Worm (Caenorhabditis elegans): ENCODE results near the gene fkh-7.

fkh-7 gene

ce11 chrIV:5544609-5545214, 39.8 kb upstream of the fkh-7 start, which contains the start of gene cec-6 (continued):
- TF ChIP-seq madf-3 (GFP tag; IDR thresholded peaks at IDR 0.05) (peak; percentile 46; the same call in 1 of the 2 replicates), unc-130 (GFP tag; optimal IDR thresholded peaks at IDR 0.05) (no peak), hsf-1 (GFP tag; IDR thresholded peaks at IDR 0.05) (peak; percentile 54; the same call in 1 of the 2 replicates), ztf-3 (GFP tag; optimal IDR thresholded peaks at IDR 0.05) (no peak), snpc-4 (GFP tag; optimal IDR thresholded peaks at IDR 0.05) (peak; percentile 68), snpc-4 (tag; optimal IDR thresholded peaks at IDR 0.05) (peak in 1 of 4 experiments; percentile 81), aptf-3 (GFP tag; IDR thresholded peaks at IDR 0.05) (0 out of 2 replicates have a peak, but pooled peaks have one; percentile 19), snpc-3.4 (tag; optimal IDR thresholded peaks at IDR 0.05) (peak; percentile 25), ztf-18 (tag; optimal IDR thresholded peaks at IDR 0.05) (peak; percentile 4), ceh-27 (GFP tag; optimal IDR thresholded peaks at IDR 0.05) (no peak), F49E8.2 (tag; optimal IDR thresholded peaks at IDR 0.05; ENCODE audit: insufficient read depth) (peak; percentile 67), hrde-1 (tag; optimal IDR thresholded peaks at IDR 0.05; ENCODE audit: borderline replicate concordance) (peak; percentile 65)

DNA sequence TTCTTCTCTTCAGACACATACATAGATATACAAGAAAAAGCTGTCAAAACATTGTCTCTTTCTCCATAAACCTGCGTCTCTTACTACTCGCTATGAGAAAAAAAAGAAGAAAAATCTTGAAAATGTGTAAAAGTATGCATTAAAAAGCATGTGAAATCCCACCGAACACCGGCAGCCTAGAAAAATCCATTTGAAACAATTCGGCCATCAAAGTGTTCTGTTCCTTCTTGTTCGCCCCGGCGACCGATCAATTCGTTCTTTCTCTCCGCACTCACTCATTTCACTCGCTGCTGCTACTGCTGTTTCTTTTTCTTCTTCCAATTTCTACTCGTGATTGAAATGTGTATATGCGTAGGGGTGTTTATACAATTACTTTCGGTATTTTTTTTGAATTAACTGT, 35.6 kb upstream of the fkh-7 start:
- TF ChIP-seq efl-1 (GFP tag; optimal IDR thresholded peaks at IDR 0.05) (no peak), egrh-3 (GFP tag; IDR thresholded peaks at IDR 0.05) (0 out of 2 replicates have a peak, but pooled peaks have one; percentile 5), Y95B8A.8 (GFP tag; IDR thresholded peaks at IDR 0.05) (no peak), ets-4 (GFP tag; optimal IDR thresholded peaks at IDR 0.05) (no peak), lsl-1 (GFP tag; optimal IDR thresholded peaks at IDR 0.05) (no peak), mcd-1 (GFP tag; IDR thresholded peaks at IDR 0.05) (0 out of 2 replicates have a peak, but pooled peaks have one; percentile 24), K12H6.12 (tag; optimal IDR thresholded peaks at IDR 0.05) (peak; percentile 56), pbrm-1 (GFP tag; IDR thresholded peaks at IDR 0.05) (no peak), atf-7 (tag; optimal IDR thresholded peaks at IDR 0.05) (no peak), ztf-26 (tag; optimal IDR thresholded peaks at IDR 0.05) (peak; percentile 12), B0035.1 (tag; optimal IDR thresholded peaks at IDR 0.05) (no peak), ceh-27 (GFP tag; optimal IDR thresholded peaks at IDR 0.05) (peak; percentile 20), chd-7 (tag; optimal IDR thresholded peaks at IDR 0.05) (peak; percentile 43), hsf-1 (GFP tag; IDR thresholded peaks at IDR 0.05) (no peak), aptf-3 (GFP tag; IDR thresholded peaks at IDR 0.05) (no peak), hlh-26 (GFP tag; conservative IDR thresholded peaks at IDR 0.05) (no peak), nhr-80 (tag; optimal IDR thresholded peaks at IDR 0.05) (peak; percentile 89), ceh-40 (GFP tag; IDR thresholded peaks at IDR 0.05) (no peak), ztf-28 (GFP tag; IDR thresholded peaks at IDR 0.05) (no peak), cebp-1 (GFP tag; IDR thresholded peaks at IDR 0.05) (no peak), cebp-1 (tag; optimal IDR thresholded peaks at IDR 0.05) (peak; percentile 37), ZK185.1 (tag; optimal IDR thresholded peaks at IDR 0.05; ENCODE audit: poor library complexity, severe bottlenecking) (no peak), hrde-1 (tag; optimal IDR thresholded peaks at IDR 0.05; ENCODE audit: borderline replicate concordance) (no peak), dox-1 (GFP tag; IDR thresholded peaks at IDR 0.05) (peak; percentile 85), bed-2 (GFP tag; IDR thresholded peaks at IDR 0.05) (no peak), egl-18 (GFP tag; IDR thresholded peaks at IDR 0.05) (no peak), D2030.7 (GFP tag; IDR thresholded peaks at IDR 0.05) (no peak), F39B2.1 (GFP tag; IDR thresholded peaks at IDR 0.05) (no peak), lin-40 (tag; optimal IDR thresholded peaks at IDR 0.05) (peak; percentile 60), lin-26 (GFP tag; IDR thresholded peaks at IDR 0.05) (no peak), nhr-120 (GFP tag; IDR thresholded peaks at IDR 0.05) (no peak), nhr-27 (tag; optimal IDR thresholded peaks at IDR 0.05) (no peak), xnd-1 (tag; optimal IDR thresholded peaks at IDR 0.05) (no peak), mxl-1 (tag; optimal IDR thresholded peaks at IDR 0.05) (no peak), T07F8.4 (tag; optimal IDR thresholded peaks at IDR 0.05) (no peak), attf-5 (GFP tag; optimal IDR thresholded peaks at IDR 0.05) (peak; percentile 83), ztf-18 (tag; optimal IDR thresholded peaks at IDR 0.05) (peak; percentile 13), snpc-4 (GFP tag; optimal IDR thresholded peaks at IDR 0.05) (no peak), snpc-4 (tag; optimal IDR thresholded peaks at IDR 0.05) (peak in 2 of 4 experiments; percentile 5 to 65), Y53G8AR.9 (GFP tag; conservative IDR thresholded peaks at IDR 0.05) (no peak)
